Worm (Caenorhabditis elegans) whole organism, early embryonic: ENCODE data around the gene B0496.2.
"Not testable (repeated sequence)": the region's sequence is repeated elsewhere in the genome, so short reads cannot be mapped to it uniquely, and the experiment has no call there.

Source experiments
- ama-1 ChIP-seq: fragments of 150-350 bp; optimal IDR thresholded peaks from 2 replicates; lab custom pipeline; 2014
- hmbx-1 ChIP-seq: sonication (generic microtip); optimal IDR thresholded peaks from 2 replicates; lab custom pipeline; 2016; ENCODE audit warnings: mild to moderate bottlenecking, missing genetic modification characterization, missing compliant biosample characterization

- peak; percentile 69 for TF ChIP-seq ama-1 (lab: Kevin White, UChicago)
- TF ChIP-seq hmbx-1 (tag; lab: Kevin White, UChicago) = not testable (repeated sequence)
Observed at ce11 chrIV:7485565-7486200, 38.0 kb downstream of the B0496.2 start.
